Worm (Caenorhabditis elegans) whole organism, mixed stage, embryonic: ENCODE measurements around the gene C33E10.10.

ENCODE experiments used
- lin-13 ChIP-seq: fragments of 150-350 bp; optimal IDR thresholded peaks from 2 replicates; lab custom pipeline; 2014; ENCODE audit warnings: missing biosample characterization, missing genetic modification characterization
- pha-4 ChIP-seq: fragments of 150-350 bp; optimal IDR thresholded peaks from 2 replicates; lab custom pipeline; 2018; ENCODE audit warnings: missing biosample characterization, missing genetic modification reagents, missing genetic modification characterization

- TF ChIP-seq lin-13 (tag; lab: Kevin White, UChicago): no peak
- peak; percentile 52 for TF ChIP-seq pha-4 (tag; lab: Kevin White, UChicago)
Measured at ce11 chrX:17330574-17330973, 28.8 kb upstream of the C33E10.10 start.
